Fruit fly (Drosophila melanogaster) whole organism, embryonic: Measurements from ENCODE around the gene RhoGAP93B.

Experiments used
- Abd-B ChIP-seq: fragments of 200-800 bp; sonication (Bioruptor generic); optimal IDR thresholded peaks from 2 replicates; lab custom pipeline; 2018; ENCODE audit warnings: missing biosample characterization, mild to moderate bottlenecking, missing genetic modification characterization, moderate library complexity
- Adf1 ChIP-seq: fragments of 200-800 bp; sonication (Bioruptor generic); IDR thresholded peaks from 2 replicates; pipeline ENCODE4 v1.3.6; 2022; ENCODE audit warnings: missing biosample characterization, missing genetic modification characterization
- Blimp-1 ChIP-seq: fragments of 200-800 bp; sonication (Bioruptor generic); optimal IDR thresholded peaks from 3 replicates; lab custom pipeline; 2018; ENCODE audit warnings: missing biosample characterization, missing genetic modification characterization, mild to moderate bottlenecking, moderate library complexity, missing genetic modification reagents
- CG10543 ChIP-seq: fragments of 200-800 bp; sonication (Bioruptor generic); optimal IDR thresholded peaks from 3 replicates; lab custom pipeline; 2017; ENCODE audit warnings: missing biosample characterization, mild to moderate bottlenecking, missing genetic modification characterization, moderate library complexity
- CG12155 ChIP-seq: fragments of 200-800 bp; sonication (Bioruptor generic); optimal IDR thresholded peaks from 3 replicates; lab custom pipeline; 2016; ENCODE audit warnings: missing biosample characterization, missing genetic modification characterization
- CG12299 ChIP-seq: fragments of 200-800 bp; sonication (Bioruptor generic); optimal IDR thresholded peaks from 2 replicates; lab custom pipeline; 2018; ENCODE audit warnings: missing biosample characterization, mild to moderate bottlenecking, missing genetic modification characterization
- CG14014 ChIP-seq: fragments of 200-800 bp; sonication (Bioruptor generic); IDR thresholded peaks from 2 replicates; pipeline ENCODE4 v1.3.6; 2022; ENCODE audit warnings: missing biosample characterization, missing genetic modification characterization
- CG14965 ChIP-seq: fragments of 200-800 bp; sonication (Bioruptor generic); optimal IDR thresholded peaks from 2 replicates; lab custom pipeline; 2016; ENCODE audit warnings: missing biosample characterization, missing genetic modification characterization, borderline replicate concordance
- CG15514 ChIP-seq: fragments of 200-800 bp; sonication (Bioruptor generic); optimal IDR thresholded peaks from 3 replicates; lab custom pipeline; 2017; ENCODE audit warnings: missing biosample characterization, missing genetic modification characterization, mild to moderate bottlenecking, moderate library complexity, missing genetic modification reagents
- CG16815 ChIP-seq: fragments of 200-800 bp; sonication (Bioruptor generic); optimal IDR thresholded peaks from 3 replicates; lab custom pipeline; 2017; ENCODE audit warnings: missing biosample characterization, mild to moderate bottlenecking, missing genetic modification characterization
- CG3995 ChIP-seq: fragments of 200-800 bp; sonication (Bioruptor generic); optimal IDR thresholded peaks from 3 replicates; lab custom pipeline; 2016; ENCODE audit warnings: missing biosample characterization, missing genetic modification characterization
- CG4820 ChIP-seq: fragments of 200-800 bp; sonication (Bioruptor generic); optimal IDR thresholded peaks from 3 replicates; lab custom pipeline; 2016; ENCODE audit warnings: missing biosample characterization, missing genetic modification characterization
- CG6689 ChIP-seq: fragments of 200-800 bp; sonication (Bioruptor generic); IDR thresholded peaks from 2 replicates; pipeline ENCODE4 v1.3.6; 2022; ENCODE audit warnings: missing biosample characterization, missing genetic modification characterization
- CG9876 ChIP-seq: fragments of 200-800 bp; sonication (Bioruptor generic); optimal IDR thresholded peaks from 2 replicates; lab custom pipeline; 2016; ENCODE audit warnings: missing biosample characterization, missing genetic modification characterization
- CG9932 ChIP-seq: fragments of 200-800 bp; sonication (Bioruptor generic); IDR thresholded peaks from 2 replicates; pipeline ENCODE4 v1.3.6; 2022; ENCODE audit warnings: missing biosample characterization, missing genetic modification characterization
- CTCF ChIP-seq: fragments of 200-800 bp; sonication (Bioruptor generic); optimal IDR thresholded peaks from 2 replicates; lab custom pipeline; 2017; ENCODE audit warnings: missing biosample characterization, mild to moderate bottlenecking, missing genetic modification characterization, moderate library complexity
- D19A ChIP-seq: fragments of 200-800 bp; optimal IDR thresholded peaks from 3 replicates; lab custom pipeline; 2019; ENCODE audit warnings: missing biosample characterization, mild to moderate bottlenecking, missing genetic modification characterization, moderate library complexity
- Dek ChIP-seq: fragments of 200-800 bp; sonication (Bioruptor generic); optimal IDR thresholded peaks from 3 replicates; lab custom pipeline; 2019; ENCODE audit warnings: missing biosample characterization, mild to moderate bottlenecking, missing genetic modification characterization, moderate library complexity
- E2f1 ChIP-seq: fragments of 200-800 bp; sonication (Bioruptor generic); IDR thresholded peaks from 2 replicates; pipeline ENCODE4 v1.3.6; 2022; ENCODE audit warnings: missing biosample characterization, missing genetic modification characterization
- Ets97D ChIP-seq: fragments of 200-800 bp; sonication (Bioruptor generic); optimal IDR thresholded peaks from 3 replicates; lab custom pipeline; 2016; ENCODE audit warnings: missing biosample characterization, missing genetic modification characterization
- Fer1 ChIP-seq: fragments of 200-800 bp; sonication (Bioruptor generic); optimal IDR thresholded peaks from 2 replicates; lab custom pipeline; 2017; ENCODE audit warnings: missing biosample characterization, mild to moderate bottlenecking, missing genetic modification characterization
- Gug ChIP-seq: fragments of 200-800 bp; sonication (Bioruptor generic); IDR thresholded peaks from 4 replicates; pipeline ENCODE4 v1.3.6; 2022; ENCODE audit warnings: missing biosample characterization, missing genetic modification characterization
- HHEX ChIP-seq: fragments of 200-800 bp; sonication (Bioruptor generic); optimal IDR thresholded peaks from 3 replicates; lab custom pipeline; 2017; ENCODE audit warnings: missing biosample characterization, mild to moderate bottlenecking, missing genetic modification characterization, missing genetic modification reagents
- HmgD ChIP-seq: fragments of 200-800 bp; sonication (Bioruptor generic); optimal IDR thresholded peaks from 3 replicates; lab custom pipeline; 2016; ENCODE audit warnings: missing biosample characterization, missing genetic modification characterization
- MESR4 ChIP-seq: fragments of 200-800 bp; sonication (Bioruptor generic); optimal IDR thresholded peaks from 2 replicates; lab custom pipeline; 2018; ENCODE audit warnings: missing biosample characterization, mild to moderate bottlenecking, missing genetic modification characterization, moderate library complexity
- Pdp1 ChIP-seq, 2 experiments: fragments of 200-800 bp; sonication (Bioruptor generic); optimal IDR thresholded peaks; 3 replicates each; lab custom pipeline; 2016; ENCODE audit warnings: missing biosample characterization in 2 of 2, missing genetic modification characterization in 2 of 2, mild to moderate bottlenecking in 1 of 2, moderate library complexity in 1 of 2
- Sox102F ChIP-seq: fragments of 200-800 bp; sonication (Bioruptor generic); optimal IDR thresholded peaks from 2 replicates; lab custom pipeline; 2018; ENCODE audit warnings: missing biosample characterization, mild to moderate bottlenecking, missing genetic modification characterization, moderate library complexity
- Tbp ChIP-seq: fragments of >200 bp; optimal IDR thresholded peaks from 2 replicates; lab custom pipeline; 2018; ENCODE audit warnings: missing biosample characterization, missing genetic modification characterization
- bbx ChIP-seq: fragments of 200-800 bp; sonication (Bioruptor generic); IDR thresholded peaks from 2 replicates; pipeline ENCODE4 v1.3.6; 2022; ENCODE audit warnings: missing biosample characterization, missing genetic modification characterization; ENCODE audit not compliant: partially characterized antibody
- chinmo ChIP-seq: fragments of 200-800 bp; sonication (Bioruptor generic); IDR thresholded peaks from 4 replicates; pipeline ENCODE4 v1.3.6; 2022; ENCODE audit warnings: missing biosample characterization, missing genetic modification characterization; ENCODE audit not compliant: partially characterized antibody
- croc ChIP-seq: fragments of 200-800 bp; sonication (Bioruptor generic); conservative IDR thresholded peaks from 3 replicates; pipeline ENCODE4 v1.3.6; 2022; ENCODE audit warnings: missing biosample characterization, missing genetic modification characterization
- disco-r ChIP-seq: fragments of 200-800 bp; sonication (Bioruptor generic); optimal IDR thresholded peaks from 2 replicates; lab custom pipeline; 2016; ENCODE audit warnings: missing biosample characterization, missing genetic modification characterization
- dysf ChIP-seq: fragments of 200-800 bp; sonication (Bioruptor generic); IDR thresholded peaks from 3 replicates; pipeline ENCODE4 v1.3.6; 2022; ENCODE audit warnings: missing biosample characterization, missing genetic modification characterization
- ftz-f1 ChIP-seq: fragments of 200-800 bp; sonication (Bioruptor generic); optimal IDR thresholded peaks from 2 replicates; lab custom pipeline; 2016; ENCODE audit warnings: missing biosample characterization, missing genetic modification characterization
- hkb ChIP-seq, 2 experiments: fragments of 200-800 bp in 1 of 2; fragments of >200 bp in 1 of 2; sonication (Bioruptor generic) in 1 of 2; IDR thresholded peaks in 1 of 2; optimal IDR thresholded peaks in 1 of 2; 2 replicates each; pipeline versions ENCODE4 v1.3.6 to Lab custom; 2017 to 2022; ENCODE audit warnings: missing biosample characterization in 1 of 2, missing genetic modification characterization in 1 of 2
- inv ChIP-seq: fragments of 200-800 bp; sonication (Bioruptor generic); IDR thresholded peaks from 2 replicates; pipeline ENCODE4 v1.3.6; 2022; ENCODE audit warnings: missing biosample characterization, missing genetic modification characterization; ENCODE audit not compliant: partially characterized antibody
- kay ChIP-seq: fragments of 200-800 bp; sonication (Bioruptor generic); optimal IDR thresholded peaks from 2 replicates; lab custom pipeline; 2016; ENCODE audit warnings: missing biosample characterization, missing genetic modification characterization
- knrl ChIP-seq: fragments of 200-800 bp; sonication (Bioruptor generic); IDR thresholded peaks from 3 replicates; pipeline ENCODE4 v1.3.6; 2022; ENCODE audit warnings: missing biosample characterization, missing genetic modification characterization; ENCODE audit not compliant: partially characterized antibody
- lilli ChIP-seq: fragments of 200-800 bp; sonication (Bioruptor generic); optimal IDR thresholded peaks from 3 replicates; lab custom pipeline; 2016; ENCODE audit warnings: missing biosample characterization, missing genetic modification characterization
- mam ChIP-seq: fragments of 200-800 bp; sonication (Bioruptor generic); optimal IDR thresholded peaks from 3 replicates; lab custom pipeline; 2016; ENCODE audit warnings: missing biosample characterization, missing genetic modification characterization
- oc ChIP-seq: fragments of 200-800 bp; sonication (Bioruptor generic); optimal IDR thresholded peaks from 2 replicates; lab custom pipeline; 2018; ENCODE audit warnings: missing biosample characterization, mild to moderate bottlenecking, missing genetic modification characterization, moderate library complexity
- pho ChIP-seq: fragments of 200-800 bp; sonication (Bioruptor generic); optimal IDR thresholded peaks from 2 replicates; lab custom pipeline; 2016; ENCODE audit warnings: missing biosample characterization, missing genetic modification characterization
- scrt ChIP-seq: fragments of 200-800 bp; sonication (Bioruptor generic); optimal IDR thresholded peaks from 2 replicates; lab custom pipeline; 2018; ENCODE audit warnings: missing biosample characterization, mild to moderate bottlenecking, missing genetic modification characterization, moderate library complexity
- slp2 ChIP-seq: fragments of 200-800 bp; sonication (Bioruptor generic); optimal IDR thresholded peaks from 2 replicates; lab custom pipeline; 2016; ENCODE audit warnings: missing biosample characterization, missing genetic modification characterization
- stwl ChIP-seq: fragments of 200-800 bp; sonication (Bioruptor generic); optimal IDR thresholded peaks from 3 replicates; lab custom pipeline; 2018; ENCODE audit warnings: missing biosample characterization, mild to moderate bottlenecking, missing genetic modification characterization, moderate library complexity
- tna ChIP-seq: fragments of 200-800 bp; sonication (Bioruptor generic); IDR thresholded peaks from 2 replicates; pipeline ENCODE4 v1.3.6; 2022; ENCODE audit warnings: missing biosample characterization, missing genetic modification characterization; ENCODE audit not compliant: partially characterized antibody
- trh ChIP-seq: fragments of 200-800 bp; sonication (Bioruptor generic); optimal IDR thresholded peaks from 2 replicates; lab custom pipeline; 2016; ENCODE audit warnings: missing biosample characterization, missing genetic modification characterization
- tx ChIP-seq: fragments of 200-800 bp; sonication (Bioruptor generic); optimal IDR thresholded peaks from 2 replicates; lab custom pipeline; 2016; ENCODE audit warnings: missing biosample characterization, missing genetic modification characterization

RhoGAP93B gene

DNA sequence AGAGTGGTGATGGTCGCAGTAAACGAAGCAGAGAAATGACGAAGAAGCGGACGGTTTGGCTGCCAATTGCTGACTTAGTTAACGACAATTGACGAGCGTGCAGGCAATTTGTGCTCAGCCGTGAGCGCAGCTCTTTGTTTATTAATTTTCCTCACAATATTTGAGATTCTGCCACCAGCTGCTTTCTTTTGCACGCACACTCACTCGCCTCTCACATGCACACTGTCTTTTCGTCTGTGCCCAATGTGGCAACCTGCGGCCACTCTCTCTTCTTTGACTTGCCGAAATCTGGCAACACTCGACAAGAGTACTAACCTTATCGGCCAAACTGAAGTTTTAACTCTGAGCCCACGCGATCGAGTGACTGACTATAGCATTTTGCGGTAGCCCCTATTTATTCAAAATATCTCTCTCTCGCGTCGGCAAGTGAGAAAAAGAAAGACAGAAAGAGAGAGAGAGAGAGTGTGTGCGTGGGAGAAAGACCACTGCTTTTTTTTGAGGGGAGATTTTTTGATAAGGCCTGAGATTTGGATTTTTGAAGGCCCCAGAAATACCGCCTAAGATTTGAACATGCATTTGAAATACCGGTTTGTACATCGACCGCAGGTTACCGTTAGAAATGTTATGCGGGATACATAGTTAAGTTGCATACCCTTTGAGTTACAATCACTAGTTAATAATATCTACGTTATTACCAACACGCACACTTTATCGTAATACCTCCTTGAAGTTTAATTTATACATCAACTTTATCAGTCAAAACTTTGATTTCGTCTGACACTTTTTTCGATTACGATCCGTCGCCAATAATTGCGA lies 37.0 kb downstream of the RhoGAP93B start, which contains the start of gene Mvl (continued):
- TF ChIP-seq trh (GFP tag; lab: Kevin White, UChicago), result no peak
- peak; percentile 82 for TF ChIP-seq ftz-f1 (GFP tag; lab: Kevin White, UChicago)
- TF ChIP-seq stwl (tag; lab: Kevin White, UChicago), result peak; percentile 73
- no peak for TF ChIP-seq CG9876 (GFP tag; lab: Kevin White, UChicago)
- TF ChIP-seq CG3995 (GFP tag; lab: Kevin White, UChicago), result no peak
- 0 out of 2 replicates have a peak, but pooled peaks have one; percentile 19 for TF ChIP-seq tna (GFP tag; lab: Robert Waterston, UW)
- TF ChIP-seq CG12299, result no peak
- TF ChIP-seq inv (GFP tag; lab: Robert Waterston, UW), result 0 out of 2 replicates have a peak, but pooled peaks have one; percentile 15
- TF ChIP-seq MESR4 (GFP tag; lab: Kevin White, UChicago), result peak; percentile 34
- peak; percentile 54 for TF ChIP-seq hkb (optimal IDR thresholded peaks at IDR 0.05; lab: Kevin White, UChicago)
- TF ChIP-seq hkb (GFP tag; IDR thresholded peaks at IDR 0.05; lab: Robert Waterston, UW), result 0 out of 2 replicates have a peak, but pooled peaks have one; percentile 22
- peak; percentile 29 for TF ChIP-seq lilli (GFP tag; lab: Kevin White, UChicago)
- no peak for TF ChIP-seq CG14965 (GFP tag; lab: Kevin White, UChicago)
- TF ChIP-seq CTCF, result peak; percentile 30
- peak; percentile 38; the same call in 1 of the 2 replicates for TF ChIP-seq bbx
- peak; percentile 47 for TF ChIP-seq kay
- no peak for TF ChIP-seq CG12155 (GFP tag; lab: Kevin White, UChicago)
- no peak for TF ChIP-seq Sox102F
- no peak for TF ChIP-seq croc (GFP tag; lab: Robert Waterston, UW)
- no peak for TF ChIP-seq CG6689 (GFP tag; lab: Robert Waterston, UW)
- TF ChIP-seq D19A (tag; lab: Kevin White, UChicago), result no peak
- TF ChIP-seq Abd-B (GFP tag; lab: Kevin White, UChicago), result no peak
- no peak for TF ChIP-seq slp2 (GFP tag; lab: Kevin White, UChicago)
- no peak for TF ChIP-seq knrl (GFP tag; lab: Robert Waterston, UW)
- TF ChIP-seq Fer1, result peak; percentile 29
- no peak for TF ChIP-seq Gug (GFP tag; lab: Robert Waterston, UW)
- no peak for TF ChIP-seq CG14014 (GFP tag; lab: Robert Waterston, UW)
- peak; percentile 57 for TF ChIP-seq CG15514 (GFP tag; lab: Kevin White, UChicago)
- TF ChIP-seq disco-r (GFP tag; lab: Kevin White, UChicago), result no peak
- TF ChIP-seq CG9932 (GFP tag; lab: Robert Waterston, UW), result no peak
- TF ChIP-seq CG4820, result no peak
- TF ChIP-seq tx, result peak; percentile 19
- peak; percentile 72 for TF ChIP-seq HmgD (GFP tag; lab: Kevin White, UChicago)
- TF ChIP-seq oc (tag; lab: Kevin White, UChicago), result no peak
- no peak for TF ChIP-seq HHEX (GFP tag; lab: Kevin White, UChicago)
- TF ChIP-seq chinmo (GFP tag; lab: Robert Waterston, UW), result peak; percentile 89; the same call in 1 of the 4 replicates
- TF ChIP-seq Adf1 (GFP tag; lab: Robert Waterston, UW), result peak; percentile 29; the same call in 1 of the 2 replicates
- no peak for TF ChIP-seq Tbp
- peak; percentile 39 for TF ChIP-seq Blimp-1 (GFP tag; lab: Kevin White, UChicago)
- TF ChIP-seq pho, result no peak
- TF ChIP-seq CG16815, result no peak
- no peak for TF ChIP-seq Dek (tag; lab: Kevin White, UChicago)
- TF ChIP-seq E2f1 (GFP tag; lab: Robert Waterston, UW), result no peak
- TF ChIP-seq scrt (GFP tag; lab: Kevin White, UChicago), result no peak
- no peak for TF ChIP-seq dysf (GFP tag; lab: Robert Waterston, UW)
- peak; percentile 58 for TF ChIP-seq CG10543 (GFP tag; lab: Kevin White, UChicago)
- TF ChIP-seq mam (GFP tag; lab: Kevin White, UChicago), result no peak
- TF ChIP-seq Ets97D (GFP tag; lab: Kevin White, UChicago), result peak; percentile 48
- TF ChIP-seq Pdp1 (GFP tag; optimal IDR thresholded peaks at IDR 0.05; lab: Kevin White, UChicago), result no peak
